Fruit fly (Drosophila melanogaster): Measurements from ENCODE around the gene yip2.

The yip2 gene

dm6 chr2L:9908468-9908967, 6.5 kb upstream of the yip2 start, which contains the start of gene CG13124 (continued):
- TF ChIP-seq CG10267 (tag; optimal IDR thresholded peaks at IDR 0.05) (peak; percentile 0), CG13424 (tag; optimal IDR thresholded peaks at IDR 0.05) (peak; percentile 40), ap (GFP tag; IDR thresholded peaks at IDR 0.05) (0 out of 2 replicates have a peak, but pooled peaks have one; percentile 22), fu2 (GFP tag; optimal IDR thresholded peaks at IDR 0.05) (no peak), ind (GFP tag; optimal IDR thresholded peaks at IDR 0.05) (peak; percentile 0), Lhr (GFP tag; optimal IDR thresholded peaks at IDR 0.05) (no peak), unc-4 (GFP tag; IDR thresholded peaks at IDR 0.05; ENCODE audit: partially characterized antibody) (0 out of 2 replicates have a peak, but pooled peaks have one; percentile 29), Meics (GFP tag; optimal IDR thresholded peaks at IDR 0.05) (peak; percentile 54), pan (optimal IDR thresholded peaks at IDR 0.05) (no peak), pan (GFP tag; optimal IDR thresholded peaks at IDR 0.05 in 1 of 2, IDR thresholded peaks at IDR 0.05 in 1 of 2) (peak in 1 of 2 experiments; percentile 21), dmrt99B (tag; optimal IDR thresholded peaks at IDR 0.05) (peak; percentile 11), Drgx (GFP tag; IDR thresholded peaks at IDR 0.05) (peak; percentile 57), gem (tag; optimal IDR thresholded peaks at IDR 0.05) (peak; percentile 37), grau (tag; optimal IDR thresholded peaks at IDR 0.05) (peak; percentile 32), exex (tag; optimal IDR thresholded peaks at IDR 0.05) (no peak), Nf-YC (tag; optimal IDR thresholded peaks at IDR 0.05) (peak; percentile 10), ham (GFP tag; IDR thresholded peaks at IDR 0.05) (no peak), dysf (GFP tag; IDR thresholded peaks at IDR 0.05) (peak; percentile 43; the same call in 2 of the 3 replicates), CG12236 (GFP tag; optimal IDR thresholded peaks at IDR 0.05) (no peak), mam (GFP tag; optimal IDR thresholded peaks at IDR 0.05) (peak; percentile 8), CG14014 (GFP tag; IDR thresholded peaks at IDR 0.05) (peak; percentile 24; the same call in 1 of the 2 replicates), tap (tag; optimal IDR thresholded peaks at IDR 0.05) (no peak), CG13624 (GFP tag; optimal IDR thresholded peaks at IDR 0.05) (peak; percentile 22), sens (GFP tag) (peak; percentile 84), CG17385 (GFP tag; optimal IDR thresholded peaks at IDR 0.05) (peak; percentile 58), Fer3 (tag; optimal IDR thresholded peaks at IDR 0.05) (no peak), eyg (GFP tag; optimal IDR thresholded peaks at IDR 0.05) (no peak), CG31365 (tag; optimal IDR thresholded peaks at IDR 0.05) (peak; percentile 40), Dbx (GFP tag; IDR thresholded peaks at IDR 0.05) (peak; percentile 42; the same call in 1 of the 3 replicates), onecut (GFP tag; IDR thresholded peaks at IDR 0.05) (no peak), pita (GFP tag; optimal IDR thresholded peaks at IDR 0.05) (no peak), CG2120 (GFP tag; optimal IDR thresholded peaks at IDR 0.05) (peak; percentile 46), her (GFP tag; optimal IDR thresholded peaks at IDR 0.05) (peak; percentile 21), danr (GFP tag; IDR thresholded peaks at IDR 0.05) (no peak), CG12299 (tag; optimal IDR thresholded peaks at IDR 0.05) (peak; percentile 8), lilli (GFP tag; optimal IDR thresholded peaks at IDR 0.05) (peak; percentile 59), sens-2 (GFP tag; IDR thresholded peaks at IDR 0.05) (0 out of 2 replicates have a peak, but pooled peaks have one; percentile 10), ATbp (GFP tag; optimal IDR thresholded peaks at IDR 0.05) (peak; percentile 16), Abd-B (GFP tag; optimal IDR thresholded peaks at IDR 0.05) (no peak), CG6854 (GFP tag; optimal IDR thresholded peaks at IDR 0.05) (peak; percentile 42), Ravus (GFP tag; IDR thresholded peaks at IDR 0.05) (no peak), CG11093 (GFP tag; IDR thresholded peaks at IDR 0.05) (no peak), NC2β (GFP tag; optimal IDR thresholded peaks at IDR 0.05) (peak; percentile 7), CG4360 (GFP tag; IDR thresholded peaks at IDR 0.05) (no peak), hkb (optimal IDR thresholded peaks at IDR 0.05) (no peak), hkb (GFP tag; IDR thresholded peaks at IDR 0.05) (peak; percentile 24), Rx (GFP tag; IDR thresholded peaks at IDR 0.05) (no peak), CG15269 (tag; optimal IDR thresholded peaks at IDR 0.05) (peak; percentile 44), tgo (GFP tag; IDR thresholded peaks at IDR 0.05) (no peak), lab (GFP tag; optimal IDR thresholded peaks at IDR 0.05) (peak; percentile 50), CG12659 (GFP tag; optimal IDR thresholded peaks at IDR 0.05) (peak; percentile 20)

All from whole organism, embryonic.